Fruit fly (Drosophila melanogaster) whole organism, embryonic: Measurements from ENCODE around the gene CG13653.
A peak's percentile ranks its signal among the peaks of the same experiment; 100 is the strongest.

ENCODE experiments used
- Bdp1 ChIP-seq: fragments of 200-800 bp; sonication (Bioruptor generic); optimal IDR thresholded peaks from 3 replicates; lab custom pipeline; 2016; ENCODE audit warnings: missing biosample characterization, missing genetic modification characterization
- CG10565 ChIP-seq: fragments of 200-800 bp; sonication (Bioruptor generic); optimal IDR thresholded peaks from 3 replicates; lab custom pipeline; 2016; ENCODE audit warnings: missing biosample characterization, mild to moderate bottlenecking, missing genetic modification characterization
- CG10959 ChIP-seq: fragments of 200-800 bp; sonication (Bioruptor generic); IDR thresholded peaks from 2 replicates; pipeline ENCODE4 v1.3.6; 2022; ENCODE audit warnings: missing biosample characterization, missing genetic modification characterization
- CG13775 ChIP-seq: fragments of 200-800 bp; sonication (Bioruptor generic); optimal IDR thresholded peaks from 3 replicates; lab custom pipeline; 2017; ENCODE audit warnings: missing biosample characterization, mild to moderate bottlenecking, missing genetic modification characterization
- CG15011 ChIP-seq: fragments of 200-800 bp; sonication (Bioruptor generic); optimal IDR thresholded peaks from 3 replicates; lab custom pipeline; 2018; ENCODE audit warnings: missing biosample characterization, mild to moderate bottlenecking, missing genetic modification characterization
- CG18011 ChIP-seq: fragments of 200-800 bp; sonication (Bioruptor generic); optimal IDR thresholded peaks from 2 replicates; lab custom pipeline; 2017; ENCODE audit warnings: missing biosample characterization, missing genetic modification characterization, mild to moderate bottlenecking, moderate library complexity, missing genotype
- CG3163 ChIP-seq: fragments of 200-800 bp; sonication (Bioruptor generic); optimal IDR thresholded peaks from 3 replicates; lab custom pipeline; 2016; ENCODE audit warnings: missing biosample characterization, missing genetic modification characterization
- CG32532 ChIP-seq: fragments of 200-800 bp; sonication (Bioruptor generic); IDR thresholded peaks from 2 replicates; pipeline ENCODE4 v1.3.6; 2022; ENCODE audit warnings: missing biosample characterization, missing genetic modification characterization
- CG34224 ChIP-seq: fragments of 200-800 bp; sonication (Bioruptor generic); IDR thresholded peaks from 3 replicates; pipeline ENCODE4 v1.3.6; 2022; ENCODE audit warnings: missing biosample characterization, missing genetic modification characterization; ENCODE audit not compliant: partially characterized antibody
- CG4424 ChIP-seq: fragments of 200-800 bp; sonication (Bioruptor generic); optimal IDR thresholded peaks from 3 replicates; lab custom pipeline; 2016; ENCODE audit warnings: missing biosample characterization, missing genetic modification characterization
- CG7839 ChIP-seq: fragments of 200-800 bp; sonication (Bioruptor generic); optimal IDR thresholded peaks from 3 replicates; lab custom pipeline; 2018; ENCODE audit warnings: missing biosample characterization, mild to moderate bottlenecking, missing genetic modification characterization, moderate library complexity
- CG7963 ChIP-seq: fragments of 200-800 bp; sonication (Bioruptor generic); IDR thresholded peaks from 3 replicates; pipeline ENCODE4 v1.3.6; 2022; ENCODE audit warnings: missing biosample characterization, missing genetic modification characterization; ENCODE audit not compliant: partially characterized antibody
- CG9817 ChIP-seq: fragments of 200-800 bp; sonication (Bioruptor generic); optimal IDR thresholded peaks from 2 replicates; lab custom pipeline; 2018; ENCODE audit warnings: missing biosample characterization, mild to moderate bottlenecking, missing genetic modification characterization, moderate library complexity
- CoRest ChIP-seq: fragments of 200-800 bp; sonication (Bioruptor generic); optimal IDR thresholded peaks from 3 replicates; lab custom pipeline; 2018; ENCODE audit warnings: missing biosample characterization, mild to moderate bottlenecking, missing genetic modification characterization, moderate library complexity
- Fer2 ChIP-seq: fragments of 200-800 bp; sonication (Bioruptor generic); optimal IDR thresholded peaks from 2 replicates; lab custom pipeline; 2018; ENCODE audit warnings: missing biosample characterization, mild to moderate bottlenecking, missing genetic modification characterization, moderate library complexity
- GATAe ChIP-seq: fragments of 200-800 bp; sonication (Bioruptor generic); conservative IDR thresholded peaks from 2 replicates; pipeline ENCODE4 v1.3.6; 2022; ENCODE audit warnings: missing biosample characterization, missing genetic modification characterization
- Gug ChIP-seq: fragments of 200-800 bp; sonication (Bioruptor generic); IDR thresholded peaks from 4 replicates; pipeline ENCODE4 v1.3.6; 2022; ENCODE audit warnings: missing biosample characterization, missing genetic modification characterization
- H15 ChIP-seq: fragments of 200-800 bp; sonication (Bioruptor generic); IDR thresholded peaks from 3 replicates; pipeline ENCODE4 v1.3.6; 2022; ENCODE audit warnings: missing biosample characterization, missing genetic modification characterization
- Hmr ChIP-seq: fragments of 200-800 bp; sonication (Bioruptor generic); optimal IDR thresholded peaks from 3 replicates; lab custom pipeline; 2017; ENCODE audit warnings: mild to moderate bottlenecking, missing biosample characterization, missing genetic modification reagents, missing genetic modification characterization
- Hmx ChIP-seq: fragments of 200-800 bp; sonication (Bioruptor generic); optimal IDR thresholded peaks from 2 replicates; lab custom pipeline; 2016; ENCODE audit warnings: missing biosample characterization, missing genetic modification characterization
- Lpt ChIP-seq: fragments of >200 bp; optimal IDR thresholded peaks from 2 replicates; lab custom pipeline; 2018; ENCODE audit warnings: missing biosample characterization, missing genetic modification characterization
- MESR4 ChIP-seq: fragments of 200-800 bp; sonication (Bioruptor generic); optimal IDR thresholded peaks from 2 replicates; lab custom pipeline; 2018; ENCODE audit warnings: missing biosample characterization, mild to moderate bottlenecking, missing genetic modification characterization, moderate library complexity
- Nf-YB ChIP-seq: fragments of 200-800 bp; sonication (Bioruptor generic); optimal IDR thresholded peaks from 3 replicates; lab custom pipeline; 2019; ENCODE audit warnings: missing biosample characterization, mild to moderate bottlenecking, missing genetic modification characterization, moderate library complexity
- Oaz ChIP-seq: fragments of 200-800 bp; sonication (Bioruptor generic); IDR thresholded peaks from 2 replicates; pipeline ENCODE4 v1.3.6; 2022; ENCODE audit warnings: missing biosample characterization, missing genetic modification characterization
- Oli ChIP-seq: fragments of 200-800 bp; sonication (Bioruptor generic); optimal IDR thresholded peaks from 2 replicates; lab custom pipeline; 2018; ENCODE audit warnings: missing biosample characterization, mild to moderate bottlenecking, missing genetic modification characterization, moderate library complexity
- Xbp1 ChIP-seq: fragments of 200-800 bp; sonication (Bioruptor generic); optimal IDR thresholded peaks from 3 replicates; lab custom pipeline; 2016; ENCODE audit warnings: missing biosample characterization, mild to moderate bottlenecking, missing genetic modification characterization
- ara ChIP-seq: fragments of 200-800 bp; sonication (Bioruptor generic); IDR thresholded peaks from 2 replicates; pipeline ENCODE4 v1.3.6; 2022; ENCODE audit warnings: missing biosample characterization, missing genetic modification characterization
- bcd ChIP-seq: fragments of 200-800 bp; sonication (Bioruptor generic); optimal IDR thresholded peaks from 2 replicates; lab custom pipeline; 2017; ENCODE audit warnings: missing biosample characterization, mild to moderate bottlenecking, missing genetic modification characterization
- chinmo ChIP-seq: fragments of 200-800 bp; sonication (Bioruptor generic); IDR thresholded peaks from 4 replicates; pipeline ENCODE4 v1.3.6; 2022; ENCODE audit warnings: missing biosample characterization, missing genetic modification characterization; ENCODE audit not compliant: partially characterized antibody
- chn ChIP-seq: fragments of 200-800 bp; sonication (Bioruptor generic); optimal IDR thresholded peaks from 2 replicates; lab custom pipeline; 2016; ENCODE audit warnings: missing biosample characterization, missing genetic modification characterization
- exex ChIP-seq: fragments of 200-800 bp; sonication (Bioruptor generic); optimal IDR thresholded peaks from 4 replicates; lab custom pipeline; 2018; ENCODE audit warnings: missing biosample characterization, mild to moderate bottlenecking, missing genetic modification characterization, moderate library complexity
- fd96Cb ChIP-seq: fragments of 200-800 bp; sonication (Bioruptor generic); optimal IDR thresholded peaks from 2 replicates; lab custom pipeline; 2018; ENCODE audit warnings: missing biosample characterization, mild to moderate bottlenecking, missing genetic modification characterization, moderate library complexity
- fru ChIP-seq: fragments of >200 bp; optimal IDR thresholded peaks from 2 replicates; lab custom pipeline; 2017
- ftz-f1 ChIP-seq: fragments of 200-800 bp; sonication (Bioruptor generic); optimal IDR thresholded peaks from 2 replicates; lab custom pipeline; 2016; ENCODE audit warnings: missing biosample characterization, missing genetic modification characterization
- gfzf ChIP-seq: fragments of 200-800 bp; sonication (Bioruptor generic); optimal IDR thresholded peaks from 2 replicates; lab custom pipeline; 2016; ENCODE audit warnings: missing biosample characterization, mild to moderate bottlenecking, missing genetic modification characterization, moderate library complexity
- jing ChIP-seq: fragments of 200-800 bp; sonication (Bioruptor generic); optimal IDR thresholded peaks from 2 replicates; lab custom pipeline; 2018; ENCODE audit warnings: missing biosample characterization, mild to moderate bottlenecking, missing genetic modification characterization
- mld ChIP-seq: fragments of 200-800 bp; sonication (Bioruptor generic); IDR thresholded peaks from 3 replicates; pipeline ENCODE4 v1.3.6; 2022; ENCODE audit warnings: missing biosample characterization, missing genetic modification characterization; ENCODE audit not compliant: partially characterized antibody
- nmo ChIP-seq: fragments of 200-800 bp; sonication (Bioruptor generic); optimal IDR thresholded peaks from 2 replicates; lab custom pipeline; 2018; ENCODE audit warnings: missing biosample characterization, mild to moderate bottlenecking, missing genetic modification characterization, moderate library complexity
- nom ChIP-seq: fragments of 200-800 bp; sonication (Bioruptor generic); optimal IDR thresholded peaks from 2 replicates; lab custom pipeline; 2017; ENCODE audit warnings: missing biosample characterization, missing genetic modification characterization, mild to moderate bottlenecking, moderate library complexity, missing genetic modification reagents
- pan ChIP-seq, 4 experiments: fragments of >200 bp in 3 of 4; fragments of 200-800 bp in 1 of 4; sonication (Bioruptor generic) in 1 of 4; optimal IDR thresholded peaks in 3 of 4; IDR thresholded peaks in 1 of 4; 2 replicates each; pipeline versions ENCODE4 v1.3.6 to Lab custom; 2017 to 2022; ENCODE audit warnings: missing biosample characterization in 2 of 4, missing genetic modification characterization in 2 of 4, mixed read lengths in 1 of 4
- row ChIP-seq: fragments of 200-800 bp; sonication (Bioruptor generic); IDR thresholded peaks from 3 replicates; pipeline ENCODE4 v1.3.6; 2022; ENCODE audit warnings: missing biosample characterization, missing genetic modification characterization
- sens-2 ChIP-seq: fragments of 200-800 bp; sonication (Bioruptor generic); IDR thresholded peaks from 2 replicates; pipeline ENCODE4 v1.3.6; 2022; ENCODE audit warnings: missing biosample characterization, missing genetic modification characterization
- shn ChIP-seq: fragments of 200-800 bp; sonication (Bioruptor generic); optimal IDR thresholded peaks from 3 replicates; lab custom pipeline; 2016; ENCODE audit warnings: missing biosample characterization, missing genetic modification characterization
- tll ChIP-seq, 2 experiments: fragments of 200-800 bp in 1 of 2; fragments of >200 bp in 1 of 2; sonication (Bioruptor generic) in 1 of 2; optimal IDR thresholded peaks; 2 replicates each; lab custom pipeline; 2017 to 2019; ENCODE audit warnings: missing biosample characterization in 2 of 2, missing genetic modification characterization in 2 of 2, mild to moderate bottlenecking in 1 of 2, moderate library complexity in 1 of 2
- trem ChIP-seq: fragments of 200-800 bp; optimal IDR thresholded peaks from 3 replicates; lab custom pipeline; 2019; ENCODE audit warnings: missing biosample characterization, mild to moderate bottlenecking, missing genetic modification characterization, moderate library complexity
- trh ChIP-seq: fragments of 200-800 bp; sonication (Bioruptor generic); optimal IDR thresholded peaks from 2 replicates; lab custom pipeline; 2016; ENCODE audit warnings: missing biosample characterization, missing genetic modification characterization
- usp ChIP-seq: fragments of >200 bp; optimal IDR thresholded peaks from 2 replicates; lab custom pipeline; 2017; ENCODE audit warnings: missing biosample characterization, missing genetic modification characterization
- vfl ChIP-seq: fragments of 200-800 bp; sonication (Bioruptor generic); optimal IDR thresholded peaks from 2 replicates; lab custom pipeline; 2016; ENCODE audit warnings: missing biosample characterization, missing genetic modification characterization
- vvl ChIP-seq: fragments of 200-800 bp; sonication (Bioruptor generic); IDR thresholded peaks from 2 replicates; pipeline ENCODE4 v1.3.6; 2022; ENCODE audit warnings: missing biosample characterization, missing genetic modification characterization

Gene CG13653

dm6 chr3R:25168259-25168972 lies 26.9 kb upstream of the CG13653 start (continued):
- TF ChIP-seq CG9817 (tag; lab: Kevin White, UChicago) (peak; percentile 5), Gug (GFP tag; lab: Robert Waterston, UW) (no peak; the same call in 3 of the 4 replicates), CG32532 (GFP tag; lab: Robert Waterston, UW) (peak; percentile 13; the same call in 1 of the 2 replicates), pan (optimal IDR thresholded peaks at IDR 0.05; lab: Kevin White, UChicago) (no peak), pan (GFP tag; optimal IDR thresholded peaks at IDR 0.05 in 1 of 2, IDR thresholded peaks at IDR 0.05 in 1 of 2) (no peak), CG34224 (GFP tag; lab: Robert Waterston, UW) (no peak), vfl (GFP tag; lab: Kevin White, UChicago) (no peak), ftz-f1 (GFP tag; lab: Kevin White, UChicago) (no peak), chinmo (GFP tag; lab: Robert Waterston, UW) (no peak), CG10959 (no peak), chn (no peak), CG3163 (GFP tag; lab: Kevin White, UChicago) (no peak), bcd (peak; percentile 43), Oaz (GFP tag; lab: Robert Waterston, UW) (no peak), fd96Cb (tag; lab: Kevin White, UChicago) (peak; percentile 60), sens-2 (GFP tag; lab: Robert Waterston, UW) (no peak), Bdp1 (GFP tag; lab: Kevin White, UChicago) (no peak), tll (GFP tag; optimal IDR thresholded peaks at IDR 0.05; lab: Kevin White, UChicago) (no peak), H15 (GFP tag; lab: Robert Waterston, UW) (no peak), CG4424 (peak; percentile 38), CG7963 (GFP tag; lab: Robert Waterston, UW) (no peak), mld (GFP tag; lab: Robert Waterston, UW) (no peak), trem (no peak), GATAe (GFP tag; lab: Robert Waterston, UW) (no peak), trh (GFP tag; lab: Kevin White, UChicago) (no peak), nmo (GFP tag; lab: Kevin White, UChicago) (peak; percentile 59), ara (GFP tag; lab: Robert Waterston, UW) (no peak; the same call in 1 of the 2 replicates), Nf-YB (no peak), exex (tag; lab: Kevin White, UChicago) (no peak), gfzf (no peak), vvl (GFP tag; lab: Robert Waterston, UW) (no peak), CG18011 (no peak), jing (GFP tag; lab: Kevin White, UChicago) (peak; percentile 11), CG15011 (GFP tag; lab: Kevin White, UChicago) (peak; percentile 36), CG13775 (peak; percentile 43), Xbp1 (GFP tag; lab: Kevin White, UChicago) (peak; percentile 42), Hmr (peak; percentile 56), shn (GFP tag; lab: Kevin White, UChicago) (peak; percentile 42), CoRest (tag; lab: Kevin White, UChicago) (peak; percentile 65), row (peak; percentile 67), CG10565 (GFP tag; lab: Kevin White, UChicago) (no peak), nom (GFP tag; lab: Kevin White, UChicago) (no peak), CG7839 (peak; percentile 65), usp (GFP tag; lab: Kevin White, UChicago) (no peak), Fer2 (tag; lab: Kevin White, UChicago) (no peak), fru (lab: Kevin White, UChicago) (no peak), MESR4 (GFP tag; lab: Kevin White, UChicago) (no peak), Oli (tag; lab: Kevin White, UChicago) (peak; percentile 45), Lpt (GFP tag; lab: Kevin White, UChicago) (no peak), Hmx (GFP tag; lab: Kevin White, UChicago) (no peak)
